Worm (Caenorhabditis elegans) whole organism, early embryonic: ENCODE results near the gene Y62E10A.13.

Experiments used
- B0310.2 ChIP-seq: sonication (generic microtip); optimal IDR thresholded peaks from 2 replicates; lab custom pipeline; 2016; ENCODE audit warnings: mild to moderate bottlenecking, missing genetic modification characterization, missing compliant biosample characterization
- F13C5.2 ChIP-seq: sonication (generic microtip); optimal IDR thresholded peaks from 2 replicates; lab custom pipeline; 2017; ENCODE audit warnings: mild to moderate bottlenecking, missing genetic modification characterization, inconsistent platforms, missing compliant biosample characterization
- aly-1 ChIP-seq: sonication (generic microtip); optimal IDR thresholded peaks from 2 replicates; lab custom pipeline; 2016; ENCODE audit warnings: missing genetic modification characterization, missing compliant biosample characterization
- ama-1 ChIP-seq: fragments of 150-350 bp; optimal IDR thresholded peaks from 2 replicates; lab custom pipeline; 2014
- ceh-13 ChIP-seq: fragments of 200-800 bp; sonication (Bioruptor generic); optimal IDR thresholded peaks from 2 replicates; lab custom pipeline; 2018; ENCODE audit warnings: mild to moderate bottlenecking, missing genetic modification characterization, missing compliant biosample characterization
- ceh-36 ChIP-seq: sonication (generic microtip); optimal IDR thresholded peaks from 2 replicates; lab custom pipeline; 2016; ENCODE audit warnings: missing genetic modification characterization, inconsistent platforms, missing compliant biosample characterization
- ets-7 ChIP-seq: sonication (generic microtip); optimal IDR thresholded peaks from 2 replicates; lab custom pipeline; 2016; ENCODE audit warnings: missing genotype, missing genetic modification characterization, missing compliant biosample characterization
- flt-1 ChIP-seq: fragments of 200-800 bp; sonication (Bioruptor generic); IDR thresholded peaks from 2 replicates; pipeline ENCODE4 v1.3.6; 2022; ENCODE audit warnings: missing genetic modification characterization, missing compliant biosample characterization
- hmbx-1 ChIP-seq: sonication (generic microtip); optimal IDR thresholded peaks from 2 replicates; lab custom pipeline; 2016; ENCODE audit warnings: mild to moderate bottlenecking, missing genetic modification characterization, missing compliant biosample characterization
- hmg-4 ChIP-seq: fragments of 200-800 bp; sonication (Bioruptor generic); optimal IDR thresholded peaks from 2 replicates; lab custom pipeline; 2018; ENCODE audit warnings: mild to moderate bottlenecking, missing genetic modification characterization, missing compliant biosample characterization
- hnd-1 ChIP-seq: sonication (generic microtip); optimal IDR thresholded peaks from 2 replicates; lab custom pipeline; 2016; ENCODE audit warnings: missing genetic modification characterization, missing compliant biosample characterization
- pes-1 ChIP-seq: fragments of 200-800 bp; sonication (Bioruptor generic); IDR thresholded peaks from 2 replicates; pipeline ENCODE4 v1.3.6; 2022; ENCODE audit warnings: missing genetic modification reagents, missing genetic modification characterization, missing compliant biosample characterization
- scrt-1 ChIP-seq: fragments of 200-800 bp; sonication (Bioruptor generic); IDR thresholded peaks from 2 replicates; pipeline ENCODE4 v1.3.6; 2022; ENCODE audit warnings: missing genetic modification characterization, missing compliant biosample characterization
- sea-1 ChIP-seq: fragments of 200-800 bp; sonication (Bioruptor generic); conservative IDR thresholded peaks from 2 replicates; pipeline ENCODE4 v1.3.6; 2022; ENCODE audit warnings: missing genetic modification characterization, missing compliant biosample characterization
- tbx-11 ChIP-seq: fragments of 200-800 bp; sonication (Bioruptor generic); IDR thresholded peaks from 2 replicates; pipeline ENCODE4 v1.3.6; 2022; ENCODE audit warnings: missing genetic modification characterization, missing compliant biosample characterization
- tbx-37 ChIP-seq: fragments of 200-800 bp; sonication (Bioruptor generic); conservative IDR thresholded peaks from 2 replicates; pipeline ENCODE4 v1.3.6; 2022; ENCODE audit warnings: missing genetic modification reagents, missing genetic modification characterization, missing compliant biosample characterization
- tra-4 ChIP-seq: sonication (generic microtip); optimal IDR thresholded peaks from 2 replicates; lab custom pipeline; 2017; ENCODE audit warnings: missing genetic modification characterization, missing compliant biosample characterization

Y62E10A.13 gene

DNA sequence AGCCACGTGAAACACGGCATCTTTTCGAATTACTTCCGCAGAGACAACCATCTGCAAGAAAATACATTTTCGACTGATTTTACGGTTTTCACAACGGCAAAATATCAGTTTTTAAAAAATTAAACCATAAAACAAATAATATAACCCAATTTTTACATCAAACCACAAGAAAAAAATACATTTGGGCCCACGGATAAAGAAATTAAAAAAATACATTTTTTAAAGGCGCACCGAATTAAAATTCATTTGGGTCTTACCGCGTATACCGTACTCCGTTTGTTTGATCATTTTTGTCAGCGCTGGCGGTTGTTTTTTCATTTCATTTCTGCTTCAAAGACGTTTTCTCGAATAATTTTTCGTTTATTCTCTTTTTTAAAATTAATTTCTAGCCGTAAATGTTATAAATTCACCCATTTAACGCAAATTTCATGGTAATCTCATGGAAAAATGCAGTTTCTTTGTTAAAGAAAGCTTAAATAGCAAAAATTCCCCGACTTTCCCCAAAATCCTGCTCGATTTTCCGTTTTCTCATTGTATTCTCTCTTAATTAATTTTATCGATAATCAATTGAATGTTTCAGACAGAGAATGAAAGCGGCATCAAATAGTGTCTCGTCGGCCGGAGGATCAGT, 45.6 kb downstream of the Y62E10A.13 start, which contains the start of the genes rec-8 and mex-5:
Gene rec-8, minus strand, starts transcription at position 51 of the 631 bp plus-strand sequence.
Gene mex-5, plus strand, starts transcription at position 581 of the 631 bp plus-strand sequence.
- TF ChIP-seq tbx-11 (GFP tag; lab: Robert Waterston, UW) (no peak), ets-7 (no peak), tbx-37 (GFP tag; lab: Robert Waterston, UW) (no peak), hmg-4 (GFP tag; lab: Kevin White, UChicago) (no peak), scrt-1 (GFP tag; lab: Robert Waterston, UW) (no peak), aly-1 (no peak), hnd-1 (tag; lab: Kevin White, UChicago) (no peak), B0310.2 (tag; lab: Kevin White, UChicago) (no peak), ceh-36 (tag; lab: Kevin White, UChicago) (no peak), ama-1 (lab: Kevin White, UChicago) (no peak)

DNA sequence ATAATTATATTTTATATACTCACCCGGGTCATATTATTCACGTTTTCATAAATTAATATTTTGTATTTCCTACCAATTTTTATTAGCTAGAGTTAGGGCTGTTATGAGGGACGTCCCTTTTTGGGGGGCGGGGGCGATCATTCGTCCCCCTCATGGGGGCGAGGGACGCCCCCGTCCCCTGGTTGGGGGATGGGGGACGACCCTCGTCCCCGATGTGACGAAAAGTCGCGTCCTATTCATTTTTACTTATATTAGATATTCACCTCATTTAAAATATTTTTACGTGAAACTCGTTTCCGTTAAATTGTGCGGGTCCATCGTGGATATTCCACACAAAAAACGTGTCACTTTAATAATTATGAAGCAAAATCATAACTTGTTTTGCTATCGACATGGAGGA, 50.3 kb downstream of the Y62E10A.13 start, which contains the start of gene W02A2.12:
Gene W02A2.12, minus strand, starts transcription at position 240 of the 400 bp plus-strand sequence.
- TF ChIP-seq tra-4 (tag; lab: Kevin White, UChicago) (no peak), flt-1 (GFP tag; lab: Robert Waterston, UW) (no peak), B0310.2 (tag; lab: Kevin White, UChicago) (no peak), pes-1 (GFP tag; lab: Robert Waterston, UW) (no peak), hmbx-1 (tag; lab: Kevin White, UChicago) (no peak), aly-1 (no peak), tbx-11 (GFP tag; lab: Robert Waterston, UW) (no peak), hnd-1 (tag; lab: Kevin White, UChicago) (no peak), scrt-1 (GFP tag; lab: Robert Waterston, UW) (no peak), sea-1 (GFP tag; lab: Robert Waterston, UW) (no peak), tbx-37 (GFP tag; lab: Robert Waterston, UW) (no peak), F13C5.2 (no peak), ceh-36 (tag; lab: Kevin White, UChicago) (no peak), hmg-4 (GFP tag; lab: Kevin White, UChicago) (no peak), ama-1 (lab: Kevin White, UChicago) (no peak), ets-7 (no peak), ceh-13 (GFP tag; lab: Kevin White, UChicago) (no peak)

DNA sequence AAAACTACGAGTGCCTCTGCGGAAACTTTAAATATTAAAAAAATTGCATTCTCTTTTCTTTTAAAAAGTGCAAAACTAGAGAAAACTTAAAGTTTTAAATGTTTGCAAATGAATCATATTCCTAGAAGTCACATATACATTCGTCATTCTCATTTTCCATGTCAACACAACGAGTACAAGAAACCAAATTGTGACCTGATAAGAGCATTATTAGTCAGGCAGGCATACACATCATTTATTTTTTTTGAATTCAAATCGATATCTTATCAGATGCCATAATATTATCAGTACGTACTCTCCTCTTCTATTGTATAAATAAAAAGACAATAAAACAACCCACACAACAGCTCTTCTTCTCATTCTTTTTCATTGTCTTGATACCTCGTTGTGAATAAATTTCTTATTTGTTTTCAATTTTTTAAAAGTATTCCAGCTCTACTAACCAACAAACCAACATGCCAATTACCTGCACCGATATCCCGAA, 51.6 kb downstream of the Y62E10A.13 start, which contains the start of gene W02A2.9:
Gene W02A2.9, plus strand, starts transcription at position 434 of the 484 bp plus-strand sequence.
- TF ChIP-seq ceh-36 (tag; lab: Kevin White, UChicago) (no peak), B0310.2 (tag; lab: Kevin White, UChicago) (no peak)

DNA sequence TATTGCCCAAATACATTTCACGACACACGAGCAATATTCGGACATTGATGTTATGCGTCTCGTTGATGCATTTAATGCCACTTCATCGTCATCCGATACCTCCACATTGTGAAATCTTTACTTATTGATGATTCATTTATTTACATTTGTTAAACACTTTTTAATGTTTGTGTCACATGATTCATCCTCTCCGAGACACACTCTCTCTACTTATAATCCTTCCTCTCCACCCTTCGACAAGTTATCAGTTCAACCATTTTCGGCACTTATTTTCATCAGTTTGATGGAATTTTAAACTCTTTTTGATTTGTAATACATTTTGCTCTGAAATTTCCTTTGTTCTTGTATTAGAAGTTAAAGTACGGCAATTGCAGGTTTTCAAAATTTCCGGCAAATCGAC, 52.8 kb downstream of the Y62E10A.13 start:
- no peak for TF ChIP-seq tra-4 (tag; lab: Kevin White, UChicago)
- TF ChIP-seq ama-1 (lab: Kevin White, UChicago): no peak
- no peak for TF ChIP-seq tbx-37 (GFP tag; lab: Robert Waterston, UW)
- TF ChIP-seq pes-1 (GFP tag; lab: Robert Waterston, UW): no peak
- no peak for TF ChIP-seq tbx-11 (GFP tag; lab: Robert Waterston, UW)
- no peak for TF ChIP-seq sea-1 (GFP tag; lab: Robert Waterston, UW)
- no peak for TF ChIP-seq ets-7
- TF ChIP-seq ceh-13 (GFP tag; lab: Kevin White, UChicago): no peak
- no peak for TF ChIP-seq hmg-4 (GFP tag; lab: Kevin White, UChicago)
- no peak for TF ChIP-seq flt-1 (GFP tag; lab: Robert Waterston, UW)
- TF ChIP-seq scrt-1 (GFP tag; lab: Robert Waterston, UW): no peak
- TF ChIP-seq hnd-1 (tag; lab: Kevin White, UChicago): no peak
- no peak for TF ChIP-seq hmbx-1 (tag; lab: Kevin White, UChicago)
- no peak for TF ChIP-seq aly-1
- no peak for TF ChIP-seq ceh-36 (tag; lab: Kevin White, UChicago)
- TF ChIP-seq B0310.2 (tag; lab: Kevin White, UChicago): no peak

DNA sequence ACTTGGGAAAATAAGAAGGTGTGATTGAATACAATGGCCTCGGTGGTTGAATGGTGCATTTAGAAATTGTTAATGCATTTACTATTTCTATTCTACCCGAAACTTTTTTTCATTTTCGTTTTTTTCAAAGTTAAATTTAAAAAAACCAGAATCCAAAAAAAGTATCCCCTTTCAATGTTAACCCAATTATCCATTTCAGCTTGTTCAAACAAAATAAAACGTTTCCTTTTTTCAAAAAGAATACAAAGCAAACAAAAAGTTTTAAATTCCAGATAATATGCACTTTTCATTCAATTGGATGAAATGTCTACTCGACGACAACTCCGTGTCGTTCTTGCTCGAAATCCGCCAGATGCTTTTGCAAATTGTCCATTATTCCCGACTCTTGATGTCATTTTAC, 56.3 kb downstream of the Y62E10A.13 start, which contains the start of gene W02A2.5:
Gene W02A2.5, plus strand, starts transcription at position 301 of the 400 bp plus-strand sequence.
- TF ChIP-seq aly-1: no peak
- no peak for TF ChIP-seq hmbx-1 (tag; lab: Kevin White, UChicago)
- no peak for TF ChIP-seq ama-1 (lab: Kevin White, UChicago)
- no peak for TF ChIP-seq pes-1 (GFP tag; lab: Robert Waterston, UW)
- no peak for TF ChIP-seq flt-1 (GFP tag; lab: Robert Waterston, UW)
